Fruit fly (Drosophila melanogaster) whole organism, prepupa: ENCODE data around the gene CG5953.

ENCODE experiments used
- Blimp-1 ChIP-seq: fragments of 200-800 bp; sonication (Bioruptor generic); optimal IDR thresholded peaks from 3 replicates; lab custom pipeline; 2017; ENCODE audit warnings: missing biosample characterization, missing genetic modification characterization, mild to moderate bottlenecking, moderate library complexity, missing genetic modification reagents
- CG10669 ChIP-seq: fragments of 200-800 bp; sonication (Bioruptor generic); optimal IDR thresholded peaks from 3 replicates; lab custom pipeline; 2018; ENCODE audit warnings: missing biosample characterization, mild to moderate bottlenecking, missing genetic modification characterization, moderate library complexity
- CG31627 ChIP-seq: fragments of 200-800 bp; sonication (Bioruptor generic); optimal IDR thresholded peaks from 3 replicates; lab custom pipeline; 2016; ENCODE audit warnings: missing biosample characterization, missing genetic modification characterization
- CG34406 ChIP-seq: fragments of 200-800 bp; sonication (Bioruptor generic); optimal IDR thresholded peaks from 3 replicates; lab custom pipeline; 2016; ENCODE audit warnings: missing biosample characterization, missing genetic modification characterization
- CG3919 ChIP-seq: fragments of 200-800 bp; sonication (Bioruptor generic); optimal IDR thresholded peaks from 3 replicates; lab custom pipeline; 2016; ENCODE audit warnings: missing biosample characterization, missing genetic modification characterization
- CG6854 ChIP-seq: fragments of 200-800 bp; sonication (Bioruptor generic); optimal IDR thresholded peaks from 2 replicates; lab custom pipeline; 2017; ENCODE audit warnings: missing biosample characterization, mild to moderate bottlenecking, missing genetic modification characterization
- CG8119 ChIP-seq: fragments of 200-800 bp; sonication (Bioruptor generic); IDR thresholded peaks from 3 replicates; pipeline ENCODE4 v1.3.6; 2022; ENCODE audit warnings: missing biosample characterization, missing genetic modification characterization
- Hr38 ChIP-seq: sonication (Bioruptor generic); optimal IDR thresholded peaks from 2 replicates; lab custom pipeline; 2016; ENCODE audit warnings: missing biosample characterization, missing genetic modification characterization
- Sox15 ChIP-seq: fragments of 200-800 bp; sonication (Bioruptor generic); optimal IDR thresholded peaks from 3 replicates; lab custom pipeline; 2016; ENCODE audit warnings: missing biosample characterization, missing genetic modification characterization
- dac ChIP-seq: fragments of 200-800 bp; sonication (Bioruptor generic); optimal IDR thresholded peaks from 2 replicates; lab custom pipeline; 2017; ENCODE audit warnings: missing biosample characterization, mild to moderate bottlenecking, missing genetic modification characterization
- eg ChIP-seq: fragments of 200-800 bp; sonication (Bioruptor generic); IDR thresholded peaks from 3 replicates; pipeline ENCODE4 v1.3.6; 2022; ENCODE audit warnings: missing biosample characterization, missing genetic modification characterization

DNA sequence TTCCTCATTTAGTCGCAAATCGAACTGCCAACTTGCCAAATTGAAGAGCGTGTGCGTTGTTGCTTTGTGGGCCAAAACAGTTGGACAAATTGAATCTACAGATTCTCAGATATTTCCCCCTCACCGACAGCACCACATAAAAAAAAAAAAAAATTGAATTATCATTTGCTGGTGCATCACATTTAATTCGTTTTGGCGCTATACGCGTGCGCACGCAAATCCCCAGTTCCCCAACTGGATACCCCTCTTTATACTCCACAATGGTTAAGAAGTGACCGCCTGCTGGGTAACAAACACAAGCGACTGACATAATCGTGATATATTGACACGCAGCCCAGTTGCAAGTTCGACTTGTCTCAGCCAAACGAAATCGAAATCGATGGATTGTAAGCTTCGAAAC is 74.3 kb downstream of the CG5953 start:
- TF ChIP-seq Hr38 (GFP tag; lab: Kevin White, UChicago) (no peak), Blimp-1 (GFP tag; lab: Kevin White, UChicago) (no peak), CG31627 (no peak), eg (GFP tag; lab: Robert Waterston, UW) (no peak), CG8119 (GFP tag; lab: Robert Waterston, UW) (no peak), CG10669 (GFP tag; lab: Kevin White, UChicago) (no peak), CG6854 (GFP tag; lab: Kevin White, UChicago) (no peak), CG34406 (GFP tag; lab: Kevin White, UChicago) (no peak), dac (no peak), CG3919 (GFP tag; lab: Kevin White, UChicago) (no peak), Sox15 (GFP tag; lab: Kevin White, UChicago) (no peak)
